Fruit fly (Drosophila melanogaster) whole organism, prepupa: Measurements from ENCODE around the gene CG9702.

ENCODE experiments used
- CG10631 ChIP-seq: fragments of 200-800 bp; sonication (Bioruptor generic); optimal IDR thresholded peaks from 2 replicates; lab custom pipeline; 2016; ENCODE audit warnings: missing biosample characterization, missing genetic modification characterization
- CG10669 ChIP-seq: fragments of 200-800 bp; sonication (Bioruptor generic); optimal IDR thresholded peaks from 3 replicates; lab custom pipeline; 2018; ENCODE audit warnings: missing biosample characterization, mild to moderate bottlenecking, missing genetic modification characterization, moderate library complexity
- CG11294 ChIP-seq: fragments of 200-800 bp; sonication (Bioruptor generic); IDR thresholded peaks from 2 replicates; pipeline ENCODE4 v1.3.6; 2022; ENCODE audit warnings: missing biosample characterization, missing genetic modification characterization
- CG11902 ChIP-seq: fragments of 200-800 bp; sonication (Bioruptor generic); optimal IDR thresholded peaks from 3 replicates; lab custom pipeline; 2016; ENCODE audit warnings: missing biosample characterization, missing genetic modification characterization
- CG15336 ChIP-seq: fragments of 200-800 bp; sonication (Bioruptor generic); IDR thresholded peaks from 2 replicates; pipeline ENCODE4 v1.3.6; 2022; ENCODE audit warnings: missing biosample characterization, missing genetic modification characterization
- CG1621 ChIP-seq: fragments of 200-800 bp; sonication (Bioruptor generic); optimal IDR thresholded peaks from 3 replicates; lab custom pipeline; 2018; ENCODE audit warnings: missing biosample characterization, mild to moderate bottlenecking, missing genetic modification characterization
- CG16779 ChIP-seq: fragments of 200-800 bp; sonication (Bioruptor generic); optimal IDR thresholded peaks from 3 replicates; lab custom pipeline; 2017; ENCODE audit warnings: missing biosample characterization, mild to moderate bottlenecking, missing genetic modification characterization
- CG31627 ChIP-seq: fragments of 200-800 bp; sonication (Bioruptor generic); optimal IDR thresholded peaks from 3 replicates; lab custom pipeline; 2016; ENCODE audit warnings: missing biosample characterization, missing genetic modification characterization
- CG34406 ChIP-seq: fragments of 200-800 bp; sonication (Bioruptor generic); optimal IDR thresholded peaks from 3 replicates; lab custom pipeline; 2016; ENCODE audit warnings: missing biosample characterization, missing genetic modification characterization
- CG3919 ChIP-seq: fragments of 200-800 bp; sonication (Bioruptor generic); optimal IDR thresholded peaks from 3 replicates; lab custom pipeline; 2016; ENCODE audit warnings: missing biosample characterization, missing genetic modification characterization
- CG4318 ChIP-seq: fragments of 200-800 bp; sonication (Bioruptor generic); optimal IDR thresholded peaks from 3 replicates; lab custom pipeline; 2017; ENCODE audit warnings: missing biosample characterization, mild to moderate bottlenecking, missing genetic modification characterization
- CG6276 ChIP-seq: fragments of 200-800 bp; sonication (Bioruptor generic); optimal IDR thresholded peaks from 2 replicates; lab custom pipeline; 2017; ENCODE audit warnings: missing biosample characterization, mild to moderate bottlenecking, missing genetic modification characterization
- CG6792 ChIP-seq: fragments of 200-800 bp; sonication (Bioruptor generic); optimal IDR thresholded peaks from 3 replicates; lab custom pipeline; 2016; ENCODE audit warnings: missing biosample characterization, missing genetic modification characterization
- CG6808 ChIP-seq: fragments of 200-800 bp; sonication (Bioruptor generic); optimal IDR thresholded peaks from 3 replicates; lab custom pipeline; 2017; ENCODE audit warnings: missing biosample characterization, missing genetic modification characterization, mild to moderate bottlenecking, moderate library complexity, missing genetic modification reagents
- CG6854 ChIP-seq: fragments of 200-800 bp; sonication (Bioruptor generic); optimal IDR thresholded peaks from 2 replicates; lab custom pipeline; 2017; ENCODE audit warnings: missing biosample characterization, mild to moderate bottlenecking, missing genetic modification characterization
- CG7368 ChIP-seq: fragments of 200-800 bp; sonication (Bioruptor generic); optimal IDR thresholded peaks from 3 replicates; lab custom pipeline; 2016; ENCODE audit warnings: missing biosample characterization, missing genetic modification characterization
- CG8119 ChIP-seq: fragments of 200-800 bp; sonication (Bioruptor generic); IDR thresholded peaks from 3 replicates; pipeline ENCODE4 v1.3.6; 2022; ENCODE audit warnings: missing biosample characterization, missing genetic modification characterization
- CG8319 ChIP-seq: fragments of 200-800 bp; sonication (Bioruptor generic); optimal IDR thresholded peaks from 3 replicates; lab custom pipeline; 2016; ENCODE audit warnings: missing biosample characterization, missing genetic modification characterization
- CG8632 ChIP-seq: fragments of 200-800 bp; sonication (Bioruptor generic); optimal IDR thresholded peaks from 3 replicates; lab custom pipeline; 2016; ENCODE audit warnings: missing biosample characterization, missing genetic modification characterization
- Eip78C ChIP-seq: fragments of 200-800 bp; sonication (Bioruptor generic); peaks from one replicate; lab custom pipeline; 2016; ENCODE audit warnings: missing biosample characterization, missing genetic modification characterization
- Eip93F ChIP-seq: fragments of 200-800 bp; sonication (Bioruptor generic); optimal IDR thresholded peaks from 2 replicates; lab custom pipeline; 2016; ENCODE audit warnings: missing biosample characterization, mild to moderate bottlenecking, missing genetic modification characterization
- Ets21C ChIP-seq: fragments of 200-800 bp; sonication (Bioruptor generic); optimal IDR thresholded peaks from 3 replicates; lab custom pipeline; 2016; ENCODE audit warnings: missing biosample characterization, missing genetic modification characterization
- Gug ChIP-seq: fragments of 200-800 bp; sonication (Bioruptor generic); IDR thresholded peaks from 2 replicates; pipeline ENCODE4 v1.3.6; 2022; ENCODE audit warnings: missing biosample characterization, missing genetic modification characterization
- Hr39 ChIP-seq: fragments of 200-800 bp; sonication (Bioruptor generic); optimal IDR thresholded peaks from 2 replicates; lab custom pipeline; 2016; ENCODE audit warnings: missing biosample characterization, missing genetic modification characterization
- Hr4 ChIP-seq: fragments of 200-800 bp; sonication (Bioruptor generic); optimal IDR thresholded peaks from 3 replicates; lab custom pipeline; 2016; ENCODE audit warnings: missing biosample characterization, missing genetic modification characterization
- Met ChIP-seq: fragments of 200-800 bp; sonication (Bioruptor generic); optimal IDR thresholded peaks from 3 replicates; lab custom pipeline; 2016; ENCODE audit warnings: missing biosample characterization, missing genetic modification characterization
- OdsH ChIP-seq: fragments of 200-800 bp; sonication (Bioruptor generic); optimal IDR thresholded peaks from 3 replicates; lab custom pipeline; 2016; ENCODE audit warnings: missing biosample characterization, missing genetic modification characterization
- Smox ChIP-seq: fragments of 200-800 bp; sonication (Bioruptor generic); optimal IDR thresholded peaks from 3 replicates; lab custom pipeline; 2016; ENCODE audit warnings: missing biosample characterization, missing genetic modification characterization
- Sox102F ChIP-seq: fragments of 200-800 bp; sonication (Bioruptor generic); optimal IDR thresholded peaks from 2 replicates; lab custom pipeline; 2016; ENCODE audit warnings: missing biosample characterization, mild to moderate bottlenecking, missing genetic modification characterization
- Sox14 ChIP-seq: fragments of 200-800 bp; sonication (Bioruptor generic); optimal IDR thresholded peaks from 3 replicates; lab custom pipeline; 2016; ENCODE audit warnings: missing biosample characterization, missing genetic modification characterization
- Sox15 ChIP-seq: fragments of 200-800 bp; sonication (Bioruptor generic); optimal IDR thresholded peaks from 3 replicates; lab custom pipeline; 2016; ENCODE audit warnings: missing biosample characterization, missing genetic modification characterization
- achi ChIP-seq: fragments of 200-800 bp; sonication (Bioruptor generic); optimal IDR thresholded peaks from 3 replicates; lab custom pipeline; 2016; ENCODE audit warnings: missing biosample characterization, missing genetic modification characterization
- acj6 ChIP-seq: fragments of 200-800 bp; sonication (Bioruptor generic); optimal IDR thresholded peaks from 3 replicates; lab custom pipeline; 2016; ENCODE audit warnings: missing biosample characterization, missing genetic modification characterization
- cyc ChIP-seq: fragments of 200-800 bp; sonication (Bioruptor generic); optimal IDR thresholded peaks from 3 replicates; lab custom pipeline; 2016; ENCODE audit warnings: missing biosample characterization, missing genetic modification characterization
- dac ChIP-seq: fragments of 200-800 bp; sonication (Bioruptor generic); optimal IDR thresholded peaks from 2 replicates; lab custom pipeline; 2017; ENCODE audit warnings: missing biosample characterization, mild to moderate bottlenecking, missing genetic modification characterization
- dsx ChIP-seq: fragments of 200-800 bp; optimal IDR thresholded peaks from 3 replicates; lab custom pipeline; 2019; ENCODE audit warnings: missing biosample characterization, mild to moderate bottlenecking, missing genetic modification characterization, moderate library complexity; ENCODE audit not compliant: poor library complexity, severe bottlenecking
- eg ChIP-seq: fragments of 200-800 bp; sonication (Bioruptor generic); IDR thresholded peaks from 3 replicates; pipeline ENCODE4 v1.3.6; 2022; ENCODE audit warnings: missing biosample characterization, missing genetic modification characterization
- esn ChIP-seq: fragments of 200-800 bp; sonication (Bioruptor generic); optimal IDR thresholded peaks from 2 replicates; lab custom pipeline; 2016; ENCODE audit warnings: missing biosample characterization, mild to moderate bottlenecking, missing genetic modification characterization, moderate library complexity
- fd59A ChIP-seq: fragments of 200-800 bp; sonication (Bioruptor generic); optimal IDR thresholded peaks from 2 replicates; lab custom pipeline; 2017; ENCODE audit warnings: missing biosample characterization, mild to moderate bottlenecking, missing genetic modification characterization, missing genetic modification reagents
- fkh ChIP-seq: fragments of 200-800 bp; sonication (Bioruptor generic); optimal IDR thresholded peaks from 3 replicates; lab custom pipeline; 2017; ENCODE audit warnings: missing biosample characterization, mild to moderate bottlenecking, missing genetic modification characterization, moderate library complexity
- lz ChIP-seq: fragments of 200-800 bp; sonication (Bioruptor generic); optimal IDR thresholded peaks from 3 replicates; lab custom pipeline; 2016; ENCODE audit warnings: missing biosample characterization, missing genetic modification characterization
- pdm3 ChIP-seq: fragments of 200-800 bp; sonication (Bioruptor generic); optimal IDR thresholded peaks from 3 replicates; lab custom pipeline; 2016; ENCODE audit warnings: missing biosample characterization, missing genetic modification characterization
- svp ChIP-seq: fragments of 200-800 bp; sonication (Bioruptor generic); peaks from one replicate; lab custom pipeline; 2016; ENCODE audit warnings: missing biosample characterization, missing genetic modification characterization
- topi ChIP-seq: fragments of 200-800 bp; sonication (Bioruptor generic); optimal IDR thresholded peaks from 3 replicates; lab custom pipeline; 2016; ENCODE audit warnings: missing biosample characterization, missing genetic modification characterization
- vri ChIP-seq: fragments of 200-800 bp; sonication (Bioruptor generic); optimal IDR thresholded peaks from 3 replicates; lab custom pipeline; 2016; ENCODE audit warnings: missing biosample characterization, mild to moderate bottlenecking, missing genetic modification characterization

The CG9702 gene

DNA sequence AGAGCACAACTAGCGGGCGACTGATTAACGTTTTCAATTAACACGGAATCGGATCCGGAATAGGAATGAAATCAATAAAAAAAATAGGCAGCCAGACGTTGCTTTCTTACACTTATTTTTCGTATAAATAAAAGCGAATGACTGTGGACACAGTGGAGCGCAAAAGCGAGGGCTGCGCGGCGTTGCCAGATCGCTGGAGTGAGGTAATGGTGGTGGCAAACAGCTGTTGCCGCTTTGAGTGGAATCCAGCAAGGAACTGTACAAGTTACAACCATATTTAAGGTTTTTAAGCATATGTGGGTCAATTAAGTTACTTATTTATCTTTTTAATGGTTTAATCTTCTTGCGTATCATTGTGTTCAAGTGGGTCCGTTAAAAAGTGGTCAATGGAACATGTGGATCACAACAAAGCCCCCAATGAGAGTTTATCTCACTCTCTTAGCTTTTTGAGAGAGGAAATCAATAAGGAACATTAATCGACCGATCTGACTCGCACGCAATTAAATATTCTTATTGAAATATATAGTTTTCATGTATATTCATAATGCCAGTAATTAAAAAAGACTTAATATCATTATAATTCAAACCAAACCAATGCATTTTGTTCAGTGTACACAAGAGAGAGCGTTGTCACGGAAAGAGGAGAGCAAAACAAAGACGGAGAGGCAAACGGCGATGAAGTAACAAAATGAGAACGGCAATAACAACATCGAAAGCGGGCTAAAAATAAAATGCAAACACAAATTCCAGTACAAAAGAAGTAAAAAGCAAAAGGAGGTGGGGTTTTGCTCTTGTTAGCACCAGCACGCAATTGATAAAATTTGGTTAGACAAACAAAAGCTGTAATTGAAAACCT is 21.2 kb downstream of the CG9702 start (continued):
- TF ChIP-seq dsx (GFP tag; lab: Kevin White, UChicago), result peak; percentile 87
- peak; percentile 88 for TF ChIP-seq cyc (GFP tag; lab: Kevin White, UChicago)
- TF ChIP-seq CG31627 (GFP tag; lab: Kevin White, UChicago), result peak; percentile 90
- TF ChIP-seq Ets21C, result peak; percentile 83
- TF ChIP-seq CG8632 (GFP tag; lab: Kevin White, UChicago), result peak; percentile 92
- TF ChIP-seq CG3919, result peak; percentile 93
- TF ChIP-seq OdsH (GFP tag; lab: Kevin White, UChicago), result peak; percentile 91
- peak; percentile 98 for TF ChIP-seq vri (GFP tag; lab: Kevin White, UChicago)
- TF ChIP-seq achi (GFP tag; lab: Kevin White, UChicago), result peak; percentile 90
- TF ChIP-seq eg (GFP tag; lab: Robert Waterston, UW), result peak; percentile 98

DNA sequence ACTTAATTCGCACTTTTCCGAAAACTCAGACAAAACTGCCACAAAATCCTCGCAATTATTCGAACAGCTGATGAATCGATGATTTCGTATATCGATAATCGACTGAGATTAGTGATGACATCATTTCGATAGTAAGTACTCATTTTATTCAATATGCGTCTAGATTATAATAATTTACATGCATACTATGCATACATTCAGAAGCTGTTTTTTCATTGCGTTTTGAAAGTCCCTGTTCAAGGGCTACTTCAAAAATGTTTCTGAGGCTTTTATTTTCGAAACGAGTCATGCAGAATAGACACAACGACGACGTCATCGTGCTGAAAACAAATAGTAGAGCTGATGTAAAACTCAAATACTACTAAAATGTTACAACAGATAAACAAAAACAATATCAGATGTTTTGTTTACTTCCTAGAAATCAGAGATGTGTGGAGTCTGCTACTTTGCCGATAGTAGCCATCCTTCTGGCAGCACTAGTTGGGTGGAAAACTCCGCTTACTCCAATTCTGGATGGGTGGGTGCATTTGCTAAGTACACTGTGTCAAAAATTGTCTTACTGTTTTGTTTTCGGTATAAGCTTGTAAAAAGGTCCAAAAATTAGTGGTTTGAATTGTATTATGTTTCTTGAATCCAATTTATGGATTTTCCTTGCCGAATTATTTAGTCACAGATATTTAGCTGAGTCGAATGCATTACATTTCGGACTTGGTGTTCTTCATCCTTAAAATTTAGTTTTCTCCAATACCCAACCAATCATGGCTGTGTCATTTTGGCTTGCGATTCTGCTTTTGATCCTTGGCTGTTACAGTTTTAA is 22.4 kb downstream of the CG9702 start, which contains the start of the genes CG2246 and CG31021:
CG2246 (minus strand) TSS at position 50 of the 817 bp plus-strand sequence.
CG31021 (plus strand) TSS at position 767 of the 817 bp plus-strand sequence.
- TF ChIP-seq achi (GFP tag; lab: Kevin White, UChicago) (no peak), pdm3 (GFP tag; lab: Kevin White, UChicago) (peak; percentile 2), Met (GFP tag; lab: Kevin White, UChicago) (peak; percentile 41), eg (GFP tag; lab: Robert Waterston, UW) (peak; percentile 47), CG6792 (GFP tag; lab: Kevin White, UChicago) (peak; percentile 11), CG4318 (GFP tag; lab: Kevin White, UChicago) (no peak), CG7368 (GFP tag; lab: Kevin White, UChicago) (peak; percentile 2), CG11902 (GFP tag; lab: Kevin White, UChicago) (peak; percentile 9), Hr4 (GFP tag; lab: Kevin White, UChicago) (peak; percentile 29), CG6808 (GFP tag; lab: Kevin White, UChicago) (peak; percentile 93), Gug (GFP tag; lab: Robert Waterston, UW) (0 out of 2 replicates have a peak, but pooled peaks have one; percentile 16), fkh (GFP tag; lab: Kevin White, UChicago) (peak; percentile 88), Sox15 (GFP tag; lab: Kevin White, UChicago) (no peak), CG8319 (GFP tag; lab: Kevin White, UChicago) (peak; percentile 35), svp (GFP tag; lab: Kevin White, UChicago) (peak; percentile 82), Smox (GFP tag; lab: Kevin White, UChicago) (peak; percentile 34), CG16779 (tag; lab: Kevin White, UChicago) (no peak), Sox14 (peak; percentile 27), CG11294 (GFP tag; lab: Robert Waterston, UW) (no peak), esn (GFP tag; lab: Kevin White, UChicago) (peak; percentile 52), OdsH (GFP tag; lab: Kevin White, UChicago) (peak; percentile 34), Ets21C (no peak), fd59A (GFP tag; lab: Kevin White, UChicago) (no peak), CG3919 (peak; percentile 14), lz (peak; percentile 55), acj6 (GFP tag; lab: Kevin White, UChicago) (peak; percentile 30), Eip78C (GFP tag; lab: Kevin White, UChicago) (peak; percentile 67), CG1621 (tag; lab: Kevin White, UChicago) (no peak), CG6276 (GFP tag; lab: Kevin White, UChicago) (no peak), CG10669 (GFP tag; lab: Kevin White, UChicago) (peak; percentile 14), CG6854 (GFP tag; lab: Kevin White, UChicago) (no peak), CG8119 (GFP tag; lab: Robert Waterston, UW) (0 out of 3 replicates have a peak, but pooled peaks have one; percentile 14), Eip93F (peak; percentile 6), Hr39 (GFP tag; lab: Kevin White, UChicago) (peak; percentile 52), CG34406 (GFP tag; lab: Kevin White, UChicago) (no peak), CG10631 (peak; percentile 58), dac (GFP tag; lab: Kevin White, UChicago) (no peak), Sox102F (GFP tag; lab: Kevin White, UChicago) (peak; percentile 0), cyc (GFP tag; lab: Kevin White, UChicago) (peak; percentile 30), CG15336 (GFP tag; lab: Robert Waterston, UW) (peak; percentile 32; the same call in 1 of the 2 replicates), topi (GFP tag; lab: Kevin White, UChicago) (peak; percentile 21), CG31627 (GFP tag; lab: Kevin White, UChicago) (peak; percentile 51)
